Fruit fly (Drosophila melanogaster): ENCODE results near the gene CG14983.

DNA sequence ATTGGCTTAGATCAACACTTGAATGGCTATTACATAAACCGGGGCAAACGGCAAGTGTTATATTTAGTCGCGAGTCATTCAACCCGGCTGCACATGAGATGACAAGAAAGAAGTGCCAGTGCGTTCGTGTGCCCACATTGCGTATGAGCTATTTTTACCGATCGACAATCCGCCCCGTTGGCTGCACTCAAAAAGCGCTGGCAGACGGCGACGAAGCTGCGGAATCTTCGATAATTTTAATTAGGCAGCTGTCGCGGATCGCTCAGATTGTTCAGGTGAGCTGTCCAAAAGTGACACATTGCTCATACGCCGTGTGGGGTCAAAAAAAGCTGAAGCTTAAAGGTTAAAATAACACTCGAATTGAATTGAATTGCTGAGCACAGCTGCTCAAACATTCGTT lies 15.0 kb downstream of the CG14983 start:
- TF ChIP-seq CG8478 (optimal IDR thresholded peaks at IDR 0.05), result no peak
- TF ChIP-seq CTCF (optimal IDR thresholded peaks at IDR 0.05), result no peak
